Worm (Caenorhabditis elegans): ENCODE results near the gene grl-29.

DNA sequence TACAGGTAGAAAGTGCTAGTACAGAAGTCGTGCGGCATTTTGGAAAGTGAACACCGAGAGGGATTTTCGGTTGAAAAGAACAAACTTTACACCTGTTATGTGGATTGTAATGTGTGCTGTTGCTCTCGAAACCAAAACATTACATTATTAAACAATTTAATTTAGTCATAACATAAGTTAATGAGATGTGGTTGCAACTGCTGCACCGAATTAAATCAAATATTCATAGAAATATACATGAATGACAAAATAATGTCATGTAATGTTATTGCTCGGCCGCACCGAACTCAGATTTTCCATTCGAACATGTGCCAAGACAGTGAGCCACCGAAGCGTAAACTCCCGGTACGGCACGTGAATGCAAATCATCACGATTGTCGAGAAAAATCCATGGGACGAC, 39.9 kb upstream of the grl-29 start, which contains the start of gene srh-213:
- TF ChIP-seq blmp-1 (tag; optimal IDR thresholded peaks at IDR 0.05) (no peak), pha-4 (tag; optimal IDR thresholded peaks at IDR 0.05) (no peak), unc-62 (GFP tag; optimal IDR thresholded peaks at IDR 0.05) (no peak), lsy-2 (tag; optimal IDR thresholded peaks at IDR 0.05) (no peak), snpc-4 (tag; optimal IDR thresholded peaks at IDR 0.05) (no peak)

All from whole organism, mixed stage, embryonic.